Worm (Caenorhabditis elegans) whole organism, mixed stage, embryonic: ENCODE measurements around the gene dhs-8.

ENCODE experiments used
- M03D4.4 ChIP-seq: sonication (generic microtip); optimal IDR thresholded peaks from 2 replicates; lab custom pipeline; 2017; ENCODE audit warnings: mild to moderate bottlenecking, missing genetic modification characterization, missing compliant biosample characterization
- bed-3 ChIP-seq: fragments of 200-800 bp; sonication (Bioruptor generic); optimal IDR thresholded peaks from 3 replicates; lab custom pipeline; 2018; ENCODE audit warnings: mild to moderate bottlenecking, missing genetic modification characterization, moderate library complexity, missing compliant biosample characterization
- blmp-1 ChIP-seq: fragments of 150-350 bp; optimal IDR thresholded peaks from 2 replicates; lab custom pipeline; 2014; ENCODE audit warnings: missing biosample characterization, missing genetic modification characterization
- ceh-39 ChIP-seq: fragments of 150-350 bp; optimal IDR thresholded peaks from 2 replicates; lab custom pipeline; 2014; ENCODE audit warnings: missing biosample characterization, missing genetic modification characterization
- ceh-43 ChIP-seq: fragments of 200-800 bp; sonication (Bioruptor generic); optimal IDR thresholded peaks from 2 replicates; lab custom pipeline; 2018; ENCODE audit warnings: mild to moderate bottlenecking, missing genetic modification characterization, moderate library complexity, missing compliant biosample characterization
- ceh-83 ChIP-seq: fragments of 200-800 bp; sonication (Bioruptor generic); optimal IDR thresholded peaks from 2 replicates; lab custom pipeline; 2018; ENCODE audit warnings: mild to moderate bottlenecking, missing genetic modification characterization, missing compliant biosample characterization
- ces-1 ChIP-seq: fragments of 150-350 bp; optimal IDR thresholded peaks from 2 replicates; lab custom pipeline; 2014; ENCODE audit warnings: missing biosample characterization, missing genetic modification reagents, missing genetic modification characterization
- cnd-1 ChIP-seq: fragments of 200-800 bp; sonication (Bioruptor generic); optimal IDR thresholded peaks from 2 replicates; lab custom pipeline; 2018; ENCODE audit warnings: mild to moderate bottlenecking, missing genetic modification characterization, missing compliant biosample characterization
- drap-1 ChIP-seq: fragments of 200-800 bp; sonication (Bioruptor generic); optimal IDR thresholded peaks from 3 replicates; lab custom pipeline; 2018; ENCODE audit warnings: mild to moderate bottlenecking, missing genetic modification characterization, missing compliant biosample characterization
- elt-1 ChIP-seq: sonication (generic microtip); optimal IDR thresholded peaks from 2 replicates; lab custom pipeline; 2017; ENCODE audit warnings: missing genetic modification characterization, mild to moderate bottlenecking, missing compliant biosample characterization, antibody characterized with exemption, moderate library complexity, borderline replicate concordance; ENCODE audit not compliant: insufficient read depth
- elt-3 ChIP-seq: fragments of 150-350 bp; optimal IDR thresholded peaks from 2 replicates; lab custom pipeline; 2014; ENCODE audit warnings: missing biosample characterization, missing genetic modification characterization
- flh-1 ChIP-seq: fragments of 200-800 bp; sonication (Bioruptor generic); optimal IDR thresholded peaks from 2 replicates; lab custom pipeline; 2018; ENCODE audit warnings: mild to moderate bottlenecking, missing genetic modification characterization, moderate library complexity, missing compliant biosample characterization
- ham-2 ChIP-seq: fragments of 200-800 bp; sonication (Bioruptor generic); optimal IDR thresholded peaks from 2 replicates; lab custom pipeline; 2018; ENCODE audit warnings: mild to moderate bottlenecking, missing genetic modification characterization, missing compliant biosample characterization
- hlh-1 ChIP-seq: fragments of 150-350 bp; optimal IDR thresholded peaks from 2 replicates; lab custom pipeline; 2014; ENCODE audit warnings: missing biosample characterization, missing genetic modification reagents, missing genetic modification characterization
- lin-13 ChIP-seq: fragments of 150-350 bp; optimal IDR thresholded peaks from 2 replicates; lab custom pipeline; 2014; ENCODE audit warnings: missing biosample characterization, missing genetic modification characterization
- lin-32 ChIP-seq: fragments of 200-800 bp; sonication (Bioruptor generic); optimal IDR thresholded peaks from 2 replicates; lab custom pipeline; 2018; ENCODE audit warnings: mild to moderate bottlenecking, missing genetic modification characterization, missing compliant biosample characterization
- lsy-2 ChIP-seq: fragments of 150-350 bp; optimal IDR thresholded peaks from 2 replicates; lab custom pipeline; 2014; ENCODE audit warnings: missing biosample characterization, missing genetic modification characterization
- mab-5 ChIP-seq: fragments of 150-350 bp; optimal IDR thresholded peaks from 2 replicates; lab custom pipeline; 2014; ENCODE audit warnings: missing biosample characterization, missing genetic modification characterization
- mep-1 ChIP-seq: fragments of 150-350 bp; optimal IDR thresholded peaks from 2 replicates; lab custom pipeline; 2017; ENCODE audit warnings: missing biosample characterization, missing genetic modification reagents, missing genetic modification characterization, inconsistent platforms
- mls-2 ChIP-seq: sonication (generic microtip); optimal IDR thresholded peaks from 2 replicates; lab custom pipeline; 2016; ENCODE audit warnings: mild to moderate bottlenecking, missing genetic modification characterization, moderate library complexity, missing compliant biosample characterization
- nhr-12 ChIP-seq: fragments of 150-350 bp; optimal IDR thresholded peaks from 2 replicates; lab custom pipeline; 2014; ENCODE audit warnings: missing biosample characterization, missing genetic modification characterization
- nhr-2 ChIP-seq: fragments of 150-350 bp; optimal IDR thresholded peaks from 2 replicates; lab custom pipeline; 2014; ENCODE audit warnings: missing biosample characterization, missing genetic modification characterization
- nhr-237 ChIP-seq: fragments of 150-350 bp; optimal IDR thresholded peaks from 2 replicates; lab custom pipeline; 2014; ENCODE audit warnings: missing biosample characterization, missing genetic modification characterization
- nhr-28 ChIP-seq: fragments of 150-350 bp; optimal IDR thresholded peaks from 2 replicates; lab custom pipeline; 2014; ENCODE audit warnings: missing biosample characterization, missing genetic modification characterization
- nhr-76 ChIP-seq: sonication (generic microtip); optimal IDR thresholded peaks from 2 replicates; lab custom pipeline; 2017; ENCODE audit warnings: missing biosample characterization, missing genetic modification characterization
- pha-4 ChIP-seq: fragments of 150-350 bp; optimal IDR thresholded peaks from 2 replicates; lab custom pipeline; 2018; ENCODE audit warnings: missing biosample characterization, missing genetic modification reagents, missing genetic modification characterization
- sem-2 ChIP-seq: fragments of 200-800 bp; sonication (Bioruptor generic); optimal IDR thresholded peaks from 2 replicates; lab custom pipeline; 2018; ENCODE audit warnings: mild to moderate bottlenecking, missing genetic modification characterization, missing compliant biosample characterization
- snpc-4 ChIP-seq: fragments of 150-350 bp; optimal IDR thresholded peaks from 2 replicates; lab custom pipeline; 2014; ENCODE audit warnings: missing biosample characterization, missing genetic modification characterization
- sptf-1 ChIP-seq: sonication (generic microtip); optimal IDR thresholded peaks from 2 replicates; lab custom pipeline; 2017; ENCODE audit warnings: mild to moderate bottlenecking, missing genetic modification characterization, moderate library complexity, missing compliant biosample characterization
- tbx-8 ChIP-seq: fragments of 200-800 bp; sonication (Bioruptor generic); optimal IDR thresholded peaks from 2 replicates; lab custom pipeline; 2018; ENCODE audit warnings: mild to moderate bottlenecking, missing genetic modification characterization, moderate library complexity, missing compliant biosample characterization
- unc-120 ChIP-seq: sonication (generic microtip); optimal IDR thresholded peaks from 2 replicates; lab custom pipeline; 2017; ENCODE audit warnings: missing genetic modification characterization, missing compliant biosample characterization; ENCODE audit not compliant: poor library complexity, severe bottlenecking
- unc-39 ChIP-seq: fragments of 150-350 bp; optimal IDR thresholded peaks from 2 replicates; lab custom pipeline; 2014; ENCODE audit warnings: missing biosample characterization, missing genetic modification characterization
- unc-62 ChIP-seq: fragments of 150-350 bp; optimal IDR thresholded peaks from 2 replicates; lab custom pipeline; 2014; ENCODE audit warnings: missing biosample characterization, missing genetic modification reagents, missing genetic modification characterization
- zip-8 ChIP-seq: fragments of 150-350 bp; optimal IDR thresholded peaks from 2 replicates; lab custom pipeline; 2014; ENCODE audit warnings: missing biosample characterization, missing genetic modification characterization
- ztf-11 ChIP-seq: fragments of 150-350 bp; optimal IDR thresholded peaks from 2 replicates; lab custom pipeline; 2014; ENCODE audit warnings: missing biosample characterization, missing genetic modification characterization

dhs-8 gene

ce11 chrII:14496809-14497208, 1.0 kb upstream of the dhs-8 start:
- TF ChIP-seq tbx-8 (GFP tag; lab: Kevin White, UChicago) (peak; percentile 82), lin-32 (peak; percentile 94), bed-3 (GFP tag; lab: Kevin White, UChicago) (peak; percentile 82), ceh-83 (GFP tag; lab: Kevin White, UChicago) (peak; percentile 96), sem-2 (peak; percentile 87), lin-13 (tag; lab: Kevin White, UChicago) (peak; percentile 72), nhr-2 (no peak), ham-2 (GFP tag; lab: Kevin White, UChicago) (peak; percentile 89), nhr-28 (tag; lab: Kevin White, UChicago) (peak; percentile 63), blmp-1 (tag; lab: Kevin White, UChicago) (no peak), ces-1 (GFP tag; lab: Kevin White, UChicago) (no peak), sptf-1 (tag; lab: Kevin White, UChicago) (peak; percentile 94), cnd-1 (peak; percentile 94), mep-1 (tag; lab: Kevin White, UChicago) (peak; percentile 54), flh-1 (peak; percentile 71), pha-4 (tag; lab: Kevin White, UChicago) (peak; percentile 80), nhr-237 (tag; lab: Kevin White, UChicago) (peak; percentile 70), unc-120 (tag; lab: Kevin White, UChicago) (peak; percentile 90), unc-39 (tag; lab: Kevin White, UChicago) (no peak), elt-1 (tag; lab: Kevin White, UChicago) (no peak), zip-8 (tag; lab: Kevin White, UChicago) (no peak), hlh-1 (tag; lab: Kevin White, UChicago) (peak; percentile 87), ztf-11 (no peak), mab-5 (no peak), ceh-39 (tag; lab: Kevin White, UChicago) (peak; percentile 39), M03D4.4 (tag; lab: Kevin White, UChicago) (peak; percentile 93), drap-1 (peak; percentile 88), mls-2 (tag; lab: Kevin White, UChicago) (peak; percentile 94), elt-3 (tag; lab: Kevin White, UChicago) (peak; percentile 80), ceh-43 (peak; percentile 88), nhr-76 (tag; lab: Kevin White, UChicago) (no peak), unc-62 (GFP tag; lab: Kevin White, UChicago) (peak; percentile 52), nhr-12 (tag; lab: Kevin White, UChicago) (peak; percentile 88), snpc-4 (tag; lab: Kevin White, UChicago) (no peak), lsy-2 (tag; lab: Kevin White, UChicago) (peak; percentile 49)

DNA sequence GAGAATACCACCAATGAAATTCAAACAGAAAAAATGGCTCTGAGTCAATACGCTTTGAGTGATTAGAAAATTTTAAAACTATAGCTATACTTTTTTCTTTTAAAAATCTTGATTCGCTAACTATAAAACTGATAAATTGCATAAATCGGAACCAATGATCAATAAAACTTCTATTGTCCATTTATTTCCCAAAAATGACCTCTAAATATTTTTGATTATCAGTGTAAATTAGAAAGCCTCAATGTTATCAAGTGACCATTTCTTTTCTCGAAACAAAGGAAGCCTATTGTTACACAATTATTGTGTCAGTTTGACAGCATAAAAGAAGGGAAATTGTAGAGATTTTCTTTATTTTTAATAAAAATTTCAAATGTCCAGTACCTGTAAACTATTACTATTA, 2.3 kb downstream of the dhs-8 start, which contains the start of gene K10H10.4:
K10H10.4 (plus strand) TSS at position 301 of the 400 bp plus-strand sequence.
- TF ChIP-seq nhr-237 (tag; lab: Kevin White, UChicago) (no peak), nhr-76 (tag; lab: Kevin White, UChicago) (no peak), bed-3 (GFP tag; lab: Kevin White, UChicago) (no peak), ceh-43 (no peak), elt-3 (tag; lab: Kevin White, UChicago) (no peak), lin-13 (tag; lab: Kevin White, UChicago) (no peak), elt-1 (tag; lab: Kevin White, UChicago) (no peak), pha-4 (tag; lab: Kevin White, UChicago) (no peak), unc-62 (GFP tag; lab: Kevin White, UChicago) (no peak), ceh-83 (GFP tag; lab: Kevin White, UChicago) (no peak), mep-1 (tag; lab: Kevin White, UChicago) (no peak), unc-39 (tag; lab: Kevin White, UChicago) (no peak), flh-1 (no peak), mab-5 (no peak), zip-8 (tag; lab: Kevin White, UChicago) (no peak)

- no peak for TF ChIP-seq zip-8 (tag; lab: Kevin White, UChicago)
- TF ChIP-seq nhr-12 (tag; lab: Kevin White, UChicago), result no peak
- TF ChIP-seq ceh-83 (GFP tag; lab: Kevin White, UChicago), result no peak
- no peak for TF ChIP-seq sem-2
- TF ChIP-seq mls-2 (tag; lab: Kevin White, UChicago), result no peak
- no peak for TF ChIP-seq lsy-2 (tag; lab: Kevin White, UChicago)
- TF ChIP-seq mab-5, result no peak
Measured at ce11 chrII:14501447-14501846, 3.6 kb downstream of the dhs-8 start, which contains the start of gene K10H10.5. TSS of gene K10H10.5 (plus strand) at chrII:14501747.
